Fruit fly (Drosophila melanogaster) whole organism, prepupa: ENCODE data around the gene CG32806.

Experiments
- Blimp-1 ChIP-seq: fragments of 200-800 bp; sonication (Bioruptor generic); optimal IDR thresholded peaks from 3 replicates; lab custom pipeline; 2017; ENCODE audit warnings: missing biosample characterization, missing genetic modification characterization, mild to moderate bottlenecking, moderate library complexity, missing genetic modification reagents
- CG10631 ChIP-seq: fragments of 200-800 bp; sonication (Bioruptor generic); optimal IDR thresholded peaks from 2 replicates; lab custom pipeline; 2016; ENCODE audit warnings: missing biosample characterization, missing genetic modification characterization
- CG11762 ChIP-seq: fragments of 200-800 bp; sonication (Bioruptor generic); optimal IDR thresholded peaks from 3 replicates; lab custom pipeline; 2016; ENCODE audit warnings: missing biosample characterization, missing genetic modification characterization; ENCODE audit not compliant: insufficient read depth
- CG11902 ChIP-seq: fragments of 200-800 bp; sonication (Bioruptor generic); optimal IDR thresholded peaks from 3 replicates; lab custom pipeline; 2016; ENCODE audit warnings: missing biosample characterization, missing genetic modification characterization
- CG15336 ChIP-seq: fragments of 200-800 bp; sonication (Bioruptor generic); IDR thresholded peaks from 2 replicates; pipeline ENCODE4 v1.3.6; 2022; ENCODE audit warnings: missing biosample characterization, missing genetic modification characterization
- CG32006 ChIP-seq: fragments of 200-800 bp; sonication (Bioruptor generic); optimal IDR thresholded peaks from 3 replicates; lab custom pipeline; 2017; ENCODE audit warnings: missing biosample characterization, mild to moderate bottlenecking, missing genetic modification characterization
- CG3919 ChIP-seq: fragments of 200-800 bp; sonication (Bioruptor generic); optimal IDR thresholded peaks from 3 replicates; lab custom pipeline; 2016; ENCODE audit warnings: missing biosample characterization, missing genetic modification characterization
- CG4318 ChIP-seq: fragments of 200-800 bp; sonication (Bioruptor generic); optimal IDR thresholded peaks from 3 replicates; lab custom pipeline; 2017; ENCODE audit warnings: missing biosample characterization, mild to moderate bottlenecking, missing genetic modification characterization
- CG6163 ChIP-seq: fragments of 200-800 bp; sonication (Bioruptor generic); IDR thresholded peaks from 3 replicates; pipeline ENCODE4 v1.3.6; 2022; ENCODE audit warnings: missing biosample characterization, missing genetic modification characterization
- CG6854 ChIP-seq: fragments of 200-800 bp; sonication (Bioruptor generic); optimal IDR thresholded peaks from 2 replicates; lab custom pipeline; 2017; ENCODE audit warnings: missing biosample characterization, mild to moderate bottlenecking, missing genetic modification characterization
- CG7368 ChIP-seq: fragments of 200-800 bp; sonication (Bioruptor generic); optimal IDR thresholded peaks from 3 replicates; lab custom pipeline; 2016; ENCODE audit warnings: missing biosample characterization, missing genetic modification characterization
- CG8119 ChIP-seq: fragments of 200-800 bp; sonication (Bioruptor generic); IDR thresholded peaks from 3 replicates; pipeline ENCODE4 v1.3.6; 2022; ENCODE audit warnings: missing biosample characterization, missing genetic modification characterization
- CG8632 ChIP-seq: fragments of 200-800 bp; sonication (Bioruptor generic); optimal IDR thresholded peaks from 3 replicates; lab custom pipeline; 2016; ENCODE audit warnings: missing biosample characterization, missing genetic modification characterization
- Eip75B ChIP-seq: fragments of 200-800 bp; sonication (Bioruptor generic); optimal IDR thresholded peaks from 3 replicates; lab custom pipeline; 2016; ENCODE audit warnings: missing biosample characterization, missing genetic modification characterization
- Eip93F ChIP-seq: fragments of 200-800 bp; sonication (Bioruptor generic); optimal IDR thresholded peaks from 2 replicates; lab custom pipeline; 2016; ENCODE audit warnings: missing biosample characterization, mild to moderate bottlenecking, missing genetic modification characterization
- Gug ChIP-seq: fragments of 200-800 bp; sonication (Bioruptor generic); IDR thresholded peaks from 2 replicates; pipeline ENCODE4 v1.3.6; 2022; ENCODE audit warnings: missing biosample characterization, missing genetic modification characterization
- Hr38 ChIP-seq: sonication (Bioruptor generic); optimal IDR thresholded peaks from 2 replicates; lab custom pipeline; 2016; ENCODE audit warnings: missing biosample characterization, missing genetic modification characterization
- Hr4 ChIP-seq: fragments of 200-800 bp; sonication (Bioruptor generic); optimal IDR thresholded peaks from 3 replicates; lab custom pipeline; 2016; ENCODE audit warnings: missing biosample characterization, missing genetic modification characterization
- OdsH ChIP-seq: fragments of 200-800 bp; sonication (Bioruptor generic); optimal IDR thresholded peaks from 3 replicates; lab custom pipeline; 2016; ENCODE audit warnings: missing biosample characterization, missing genetic modification characterization
- achi ChIP-seq: fragments of 200-800 bp; sonication (Bioruptor generic); optimal IDR thresholded peaks from 3 replicates; lab custom pipeline; 2016; ENCODE audit warnings: missing biosample characterization, missing genetic modification characterization
- acj6 ChIP-seq: fragments of 200-800 bp; sonication (Bioruptor generic); optimal IDR thresholded peaks from 3 replicates; lab custom pipeline; 2016; ENCODE audit warnings: missing biosample characterization, missing genetic modification characterization
- cyc ChIP-seq: fragments of 200-800 bp; sonication (Bioruptor generic); optimal IDR thresholded peaks from 3 replicates; lab custom pipeline; 2016; ENCODE audit warnings: missing biosample characterization, missing genetic modification characterization
- dsx ChIP-seq: fragments of 200-800 bp; optimal IDR thresholded peaks from 3 replicates; lab custom pipeline; 2019; ENCODE audit warnings: missing biosample characterization, mild to moderate bottlenecking, missing genetic modification characterization, moderate library complexity; ENCODE audit not compliant: poor library complexity, severe bottlenecking
- esn ChIP-seq: fragments of 200-800 bp; sonication (Bioruptor generic); optimal IDR thresholded peaks from 2 replicates; lab custom pipeline; 2016; ENCODE audit warnings: missing biosample characterization, mild to moderate bottlenecking, missing genetic modification characterization, moderate library complexity
- fd59A ChIP-seq: fragments of 200-800 bp; sonication (Bioruptor generic); optimal IDR thresholded peaks from 2 replicates; lab custom pipeline; 2017; ENCODE audit warnings: missing biosample characterization, mild to moderate bottlenecking, missing genetic modification characterization, missing genetic modification reagents
- fd85E ChIP-seq: fragments of 200-800 bp; sonication (Bioruptor generic); optimal IDR thresholded peaks from 3 replicates; lab custom pipeline; 2016; ENCODE audit warnings: missing biosample characterization, missing genetic modification characterization
- lz ChIP-seq: fragments of 200-800 bp; sonication (Bioruptor generic); optimal IDR thresholded peaks from 3 replicates; lab custom pipeline; 2016; ENCODE audit warnings: missing biosample characterization, missing genetic modification characterization
- net ChIP-seq: fragments of 200-800 bp; sonication (Bioruptor generic); optimal IDR thresholded peaks from 3 replicates; lab custom pipeline; 2016; ENCODE audit warnings: missing biosample characterization, missing genetic modification characterization
- pdm3 ChIP-seq: fragments of 200-800 bp; sonication (Bioruptor generic); optimal IDR thresholded peaks from 3 replicates; lab custom pipeline; 2016; ENCODE audit warnings: missing biosample characterization, missing genetic modification characterization
- salr ChIP-seq, 2 experiments: fragments of 200-800 bp; sonication (Bioruptor generic); optimal IDR thresholded peaks; 3 replicates each; lab custom pipeline; 2016 to 2018; ENCODE audit warnings: missing biosample characterization in 2 of 2, missing genetic modification characterization in 2 of 2, mild to moderate bottlenecking in 1 of 2
- svp ChIP-seq: fragments of 200-800 bp; sonication (Bioruptor generic); peaks from one replicate; lab custom pipeline; 2016; ENCODE audit warnings: missing biosample characterization, missing genetic modification characterization
- vri ChIP-seq: fragments of 200-800 bp; sonication (Bioruptor generic); optimal IDR thresholded peaks from 3 replicates; lab custom pipeline; 2016; ENCODE audit warnings: missing biosample characterization, mild to moderate bottlenecking, missing genetic modification characterization

CG32806 gene

DNA sequence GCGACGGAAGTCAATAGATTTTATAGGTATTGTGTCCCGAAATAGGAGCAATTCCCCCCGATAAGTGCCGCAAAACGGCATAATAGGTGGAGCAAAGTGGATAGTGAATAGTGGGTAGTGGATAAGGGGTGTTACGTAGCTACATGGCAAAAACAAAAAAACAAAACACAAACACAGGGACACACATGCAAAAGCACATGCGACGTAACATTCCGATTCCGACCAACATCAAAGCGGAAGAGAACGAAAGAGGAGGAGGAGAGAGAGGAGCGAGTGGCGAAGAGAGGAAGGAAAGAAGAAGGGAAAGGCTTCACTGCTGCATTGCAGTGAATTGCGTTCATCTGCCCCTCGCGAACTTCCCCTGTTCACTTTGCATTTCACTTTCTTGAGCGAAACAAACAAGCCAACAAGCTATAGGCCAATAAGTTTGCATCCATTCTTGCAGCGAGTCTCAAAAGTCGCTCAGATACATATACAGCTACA, 15.0 kb upstream of the CG32806 start:
- TF ChIP-seq OdsH (GFP tag; lab: Kevin White, UChicago) = no peak
- TF ChIP-seq svp (GFP tag; lab: Kevin White, UChicago) = no peak
- peak; percentile 30 for TF ChIP-seq Blimp-1
- no peak for TF ChIP-seq CG15336 (GFP tag; lab: Robert Waterston, UW)
- TF ChIP-seq, all 60 proteins: peak for 1

DNA sequence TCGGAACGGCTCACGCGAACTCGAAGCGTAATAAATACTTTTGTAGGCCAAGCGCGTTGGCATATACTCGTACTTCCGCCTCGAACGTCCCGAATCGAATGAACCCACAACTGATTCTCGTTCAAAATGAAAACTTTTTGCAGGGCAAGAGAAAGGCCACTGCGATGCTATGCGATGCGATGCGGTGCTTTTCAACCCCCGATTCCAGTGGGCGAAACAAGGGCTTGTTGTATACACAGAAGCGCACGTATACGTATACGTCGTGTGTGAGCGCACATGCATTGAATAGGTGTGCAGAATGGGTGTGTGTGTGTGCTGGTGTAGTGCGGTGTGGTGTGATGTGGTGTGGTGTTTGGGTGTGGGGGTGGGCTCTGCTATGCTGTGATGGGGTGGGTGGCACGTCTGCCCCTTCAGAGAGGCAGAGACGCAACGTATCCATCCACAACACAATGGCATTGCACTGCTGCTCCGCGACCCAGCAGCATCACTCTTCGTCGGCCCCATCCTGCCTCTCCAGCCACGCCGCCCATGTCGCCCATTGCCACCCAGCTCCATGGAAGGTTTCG, 4.5 kb downstream of the CG32806 start:
- TF ChIP-seq CG7368 (GFP tag; lab: Kevin White, UChicago) = peak; percentile 66
- no peak for TF ChIP-seq Blimp-1
- no peak for TF ChIP-seq Eip75B (GFP tag; lab: Kevin White, UChicago)
- no peak for TF ChIP-seq CG4318
- TF ChIP-seq esn (GFP tag; lab: Kevin White, UChicago) = no peak

DNA sequence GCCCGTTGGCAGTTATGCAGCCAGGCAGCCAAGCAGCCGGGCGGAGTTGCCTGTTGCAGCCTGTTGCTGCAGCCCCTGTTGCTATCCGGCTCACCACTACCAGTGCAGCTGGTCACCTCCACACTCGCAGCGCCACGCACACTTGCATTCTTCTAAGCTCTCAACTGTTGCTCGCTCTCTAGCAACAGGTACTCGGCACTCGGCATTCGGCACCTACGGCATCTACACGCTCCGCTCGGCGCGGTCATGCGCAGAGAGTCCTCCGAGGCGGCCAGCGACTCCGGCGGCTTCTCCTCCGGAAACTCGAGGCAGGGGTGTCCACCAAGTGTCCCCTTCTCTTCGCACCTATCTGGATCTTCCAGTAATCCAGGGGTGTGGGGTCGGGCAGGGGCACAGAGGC, 21.8 kb downstream of the CG32806 start:
- TF ChIP-seq net = no peak
- no peak for TF ChIP-seq CG10631 (GFP tag; lab: Kevin White, UChicago)
- TF ChIP-seq CG11902 = no peak
- TF ChIP-seq Blimp-1 = no peak
- TF ChIP-seq fd59A (GFP tag; lab: Kevin White, UChicago) = no peak
- TF ChIP-seq CG32006 (GFP tag; lab: Kevin White, UChicago) = no peak
- no peak for TF ChIP-seq Hr4
- no peak for TF ChIP-seq Hr38 (GFP tag; lab: Kevin White, UChicago)
- TF ChIP-seq acj6 (GFP tag; lab: Kevin White, UChicago) = no peak
- TF ChIP-seq Gug (GFP tag; lab: Robert Waterston, UW) = no peak

DNA sequence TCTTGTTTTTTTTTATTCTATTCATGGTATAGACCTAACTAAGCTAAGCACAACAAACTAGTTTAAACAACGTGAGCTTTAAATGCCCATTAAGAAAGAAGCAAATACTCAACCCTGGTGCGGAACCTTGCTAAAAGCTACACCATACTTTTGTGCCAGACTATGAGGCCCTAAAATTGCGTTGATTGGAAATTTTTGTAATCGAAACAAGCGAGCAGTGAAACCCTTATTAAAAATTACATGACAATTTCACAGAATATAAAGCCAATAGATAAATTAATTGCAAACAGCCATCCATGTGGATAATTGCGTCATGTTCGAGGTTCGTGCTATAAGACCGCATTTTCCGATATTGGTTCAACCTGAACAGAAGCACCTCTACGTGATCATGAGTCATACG, 29.7 kb downstream of the CG32806 start:
- TF ChIP-seq esn (GFP tag; lab: Kevin White, UChicago) = no peak
- TF ChIP-seq vri = no peak
- TF ChIP-seq net = no peak
- TF ChIP-seq CG3919 (GFP tag; lab: Kevin White, UChicago) = no peak
- no peak for TF ChIP-seq salr (GFP tag; optimal IDR thresholded peaks at IDR 0.05; lab: Kevin White, UChicago)
- no peak for TF ChIP-seq lz (GFP tag; lab: Kevin White, UChicago)
- no peak for TF ChIP-seq fd85E (GFP tag; lab: Kevin White, UChicago)
- no peak for TF ChIP-seq fd59A (GFP tag; lab: Kevin White, UChicago)
- TF ChIP-seq CG11762 (GFP tag; lab: Kevin White, UChicago) = no peak
- no peak for TF ChIP-seq CG8632 (GFP tag; lab: Kevin White, UChicago)
- no peak for TF ChIP-seq CG6854
- TF ChIP-seq CG8119 (GFP tag; lab: Robert Waterston, UW) = no peak
- TF ChIP-seq CG11902 = no peak
- TF ChIP-seq CG4318 = no peak
- TF ChIP-seq cyc (GFP tag; lab: Kevin White, UChicago) = no peak
- TF ChIP-seq CG6163 (GFP tag; lab: Robert Waterston, UW) = no peak
- TF ChIP-seq Hr38 (GFP tag; lab: Kevin White, UChicago) = no peak
- no peak for TF ChIP-seq CG15336 (GFP tag; lab: Robert Waterston, UW)
- TF ChIP-seq achi = no peak

DNA sequence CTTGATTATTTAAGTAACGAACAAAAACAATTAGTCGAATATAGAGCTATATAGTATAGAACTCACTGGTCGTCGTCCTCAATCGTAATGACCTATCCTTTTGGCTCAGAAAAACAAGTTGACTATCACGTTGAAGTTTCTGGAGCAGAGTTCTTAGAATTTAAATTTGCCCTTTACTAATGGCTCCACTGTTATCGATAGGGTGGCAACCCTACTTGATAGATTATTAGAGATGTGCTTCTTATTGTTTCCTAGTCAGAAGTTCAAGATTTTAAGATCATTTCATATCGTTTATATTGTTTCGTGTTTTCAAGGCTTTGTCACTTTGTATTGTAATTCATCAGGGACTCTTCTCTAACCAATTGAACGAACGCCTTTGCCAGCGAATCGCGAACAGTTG, 30.9 kb downstream of the CG32806 start, which contains the start of gene CG14810:
Gene CG14810, minus strand, starts transcription at position 101 of the 400 bp plus-strand sequence.
- TF ChIP-seq CG8119 (GFP tag; lab: Robert Waterston, UW) (no peak), pdm3 (GFP tag; lab: Kevin White, UChicago) (no peak), CG6163 (GFP tag; lab: Robert Waterston, UW) (no peak), salr (GFP tag; optimal IDR thresholded peaks at IDR 0.05; lab: Kevin White, UChicago) (no peak), dsx (GFP tag; lab: Kevin White, UChicago) (no peak), Eip93F (GFP tag; lab: Kevin White, UChicago) (no peak), Hr38 (GFP tag; lab: Kevin White, UChicago) (no peak), CG32006 (GFP tag; lab: Kevin White, UChicago) (no peak)
